Fruit fly (Drosophila melanogaster) whole organism, embryonic: Measurements from ENCODE around the gene PIG-T.

Experiments used
- CG13894 ChIP-seq: fragments of 200-800 bp; sonication (Bioruptor generic); optimal IDR thresholded peaks from 3 replicates; lab custom pipeline; 2018; ENCODE audit warnings: missing biosample characterization, mild to moderate bottlenecking, missing genetic modification characterization, moderate library complexity
- CG14441 ChIP-seq: fragments of 200-800 bp; sonication (Bioruptor generic); IDR thresholded peaks from 2 replicates; pipeline ENCODE4 v1.3.6; 2022; ENCODE audit warnings: missing biosample characterization, missing genetic modification characterization
- CG16863 ChIP-seq: fragments of 200-800 bp; sonication (Bioruptor generic); optimal IDR thresholded peaks from 3 replicates; lab custom pipeline; 2016; ENCODE audit warnings: missing biosample characterization, missing genetic modification characterization
- CG4820 ChIP-seq: fragments of 200-800 bp; sonication (Bioruptor generic); optimal IDR thresholded peaks from 3 replicates; lab custom pipeline; 2016; ENCODE audit warnings: missing biosample characterization, missing genetic modification characterization
- CG7839 ChIP-seq: fragments of 200-800 bp; sonication (Bioruptor generic); optimal IDR thresholded peaks from 3 replicates; lab custom pipeline; 2018; ENCODE audit warnings: missing biosample characterization, mild to moderate bottlenecking, missing genetic modification characterization, moderate library complexity
- CG9437 ChIP-seq: fragments of 200-800 bp; sonication (Bioruptor generic); optimal IDR thresholded peaks from 2 replicates; lab custom pipeline; 2018; ENCODE audit warnings: missing biosample characterization, mild to moderate bottlenecking, missing genetic modification characterization
- Gug ChIP-seq: fragments of 200-800 bp; sonication (Bioruptor generic); IDR thresholded peaks from 4 replicates; pipeline ENCODE4 v1.3.6; 2022; ENCODE audit warnings: missing biosample characterization, missing genetic modification characterization
- Hmr ChIP-seq: fragments of 200-800 bp; sonication (Bioruptor generic); optimal IDR thresholded peaks from 3 replicates; lab custom pipeline; 2017; ENCODE audit warnings: mild to moderate bottlenecking, missing biosample characterization, missing genetic modification reagents, missing genetic modification characterization
- Max ChIP-seq: fragments of 200-800 bp; sonication (Bioruptor generic); optimal IDR thresholded peaks from 2 replicates; lab custom pipeline; 2016; ENCODE audit warnings: missing biosample characterization, mild to moderate bottlenecking, missing genetic modification characterization
- Six4 ChIP-seq: fragments of 200-800 bp; sonication (Bioruptor generic); optimal IDR thresholded peaks from 2 replicates; lab custom pipeline; 2016; ENCODE audit warnings: missing biosample characterization, missing genetic modification characterization
- abd-A ChIP-seq: fragments of 200-800 bp; sonication (Bioruptor generic); optimal IDR thresholded peaks from 3 replicates; lab custom pipeline; 2019; ENCODE audit warnings: missing biosample characterization, mild to moderate bottlenecking, missing genetic modification characterization, moderate library complexity
- toy ChIP-seq: fragments of 200-800 bp; sonication (Bioruptor generic); IDR thresholded peaks from 2 replicates; pipeline ENCODE4 v1.3.6; 2022; ENCODE audit warnings: missing biosample characterization, missing genetic modification characterization

DNA sequence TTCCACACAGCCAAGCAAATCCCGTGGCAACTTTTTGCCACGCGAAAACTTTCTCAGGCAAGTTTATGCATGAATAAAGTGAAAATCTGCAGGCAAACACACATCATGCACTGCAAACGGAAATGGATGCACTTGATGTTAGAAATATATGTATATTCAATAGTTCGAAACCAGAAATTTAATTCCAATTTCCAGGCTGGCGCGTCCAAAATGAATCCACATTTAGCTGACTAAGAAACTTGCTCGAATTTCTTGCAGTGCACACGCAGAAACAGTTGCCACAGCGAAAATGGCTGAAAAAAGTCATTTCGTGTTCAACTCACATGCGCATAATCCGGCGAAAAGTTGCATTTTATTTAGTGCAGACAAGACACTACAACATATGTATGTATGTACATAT is 10.5 kb downstream of the PIG-T start:
- TF ChIP-seq CG16863 (GFP tag; lab: Kevin White, UChicago) = no peak
- TF ChIP-seq Gug (GFP tag; lab: Robert Waterston, UW) = no peak
- TF ChIP-seq CG13894 = no peak
- no peak for TF ChIP-seq CG7839
- no peak for TF ChIP-seq abd-A (tag; lab: Kevin White, UChicago)
- no peak for TF ChIP-seq CG14441
- TF ChIP-seq Hmr (GFP tag; lab: Kevin White, UChicago) = no peak
- no peak for TF ChIP-seq CG9437 (GFP tag; lab: Kevin White, UChicago)
- no peak for TF ChIP-seq Max
- TF ChIP-seq CG4820 = no peak
- no peak for TF ChIP-seq toy (GFP tag; lab: Robert Waterston, UW)
- TF ChIP-seq Six4 (GFP tag; lab: Kevin White, UChicago) = no peak
